Fruit fly (Drosophila melanogaster) whole organism, prepupa: Measurements from ENCODE around the gene OS9.

Experiments used
- CG11902 ChIP-seq: fragments of 200-800 bp; sonication (Bioruptor generic); optimal IDR thresholded peaks from 3 replicates; lab custom pipeline; 2016; ENCODE audit warnings: missing biosample characterization, missing genetic modification characterization
- CG32006 ChIP-seq: fragments of 200-800 bp; sonication (Bioruptor generic); optimal IDR thresholded peaks from 3 replicates; lab custom pipeline; 2017; ENCODE audit warnings: missing biosample characterization, mild to moderate bottlenecking, missing genetic modification characterization
- CG3919 ChIP-seq: fragments of 200-800 bp; sonication (Bioruptor generic); optimal IDR thresholded peaks from 3 replicates; lab custom pipeline; 2016; ENCODE audit warnings: missing biosample characterization, missing genetic modification characterization
- CG6163 ChIP-seq: fragments of 200-800 bp; sonication (Bioruptor generic); IDR thresholded peaks from 3 replicates; pipeline ENCODE4 v1.3.6; 2022; ENCODE audit warnings: missing biosample characterization, missing genetic modification characterization
- CG6808 ChIP-seq: fragments of 200-800 bp; sonication (Bioruptor generic); optimal IDR thresholded peaks from 3 replicates; lab custom pipeline; 2017; ENCODE audit warnings: missing biosample characterization, missing genetic modification characterization, mild to moderate bottlenecking, moderate library complexity, missing genetic modification reagents
- Smox ChIP-seq: fragments of 200-800 bp; sonication (Bioruptor generic); optimal IDR thresholded peaks from 3 replicates; lab custom pipeline; 2016; ENCODE audit warnings: missing biosample characterization, missing genetic modification characterization
- Sox14 ChIP-seq: fragments of 200-800 bp; sonication (Bioruptor generic); optimal IDR thresholded peaks from 3 replicates; lab custom pipeline; 2016; ENCODE audit warnings: missing biosample characterization, missing genetic modification characterization
- fd85E ChIP-seq: fragments of 200-800 bp; sonication (Bioruptor generic); optimal IDR thresholded peaks from 3 replicates; lab custom pipeline; 2016; ENCODE audit warnings: missing biosample characterization, missing genetic modification characterization
- pdm3 ChIP-seq: fragments of 200-800 bp; sonication (Bioruptor generic); optimal IDR thresholded peaks from 3 replicates; lab custom pipeline; 2016; ENCODE audit warnings: missing biosample characterization, missing genetic modification characterization
- svp ChIP-seq: fragments of 200-800 bp; sonication (Bioruptor generic); peaks from one replicate; lab custom pipeline; 2016; ENCODE audit warnings: missing biosample characterization, missing genetic modification characterization
- topi ChIP-seq: fragments of 200-800 bp; sonication (Bioruptor generic); optimal IDR thresholded peaks from 3 replicates; lab custom pipeline; 2016; ENCODE audit warnings: missing biosample characterization, missing genetic modification characterization

- TF ChIP-seq Smox (GFP tag; lab: Kevin White, UChicago) (no peak), svp (GFP tag; lab: Kevin White, UChicago) (peak; percentile 30), CG11902 (GFP tag; lab: Kevin White, UChicago) (no peak), topi (GFP tag; lab: Kevin White, UChicago) (no peak), CG6808 (GFP tag; lab: Kevin White, UChicago) (no peak), CG3919 (no peak), CG32006 (GFP tag; lab: Kevin White, UChicago) (no peak), fd85E (GFP tag; lab: Kevin White, UChicago) (no peak), CG6163 (GFP tag; lab: Robert Waterston, UW) (no peak), Sox14 (GFP tag; lab: Kevin White, UChicago) (no peak), pdm3 (GFP tag; lab: Kevin White, UChicago) (no peak)
These were observed 4.7 kb downstream of the OS9 start, which contains the start of gene CG42866 for dm6 chr2L:19961585-19961984.
